Worm (Caenorhabditis elegans): ENCODE data around the gene T25B9.11.

T25B9.11 gene

ce11 chrIV:10727734-10728133 lies 36.6 kb upstream of the T25B9.11 start, which contains the start of gene ZC168.2:
Gene ZC168.2, plus strand, starts transcription at chrIV:10728034.
- no peak for TF ChIP-seq unc-55 (GFP tag; optimal IDR thresholded peaks at IDR 0.05)
- TF ChIP-seq nhr-11 (tag; optimal IDR thresholded peaks at IDR 0.05): no peak
- no peak for TF ChIP-seq unc-39 (tag; optimal IDR thresholded peaks at IDR 0.05)
- no peak for TF ChIP-seq nhr-12 (tag; optimal IDR thresholded peaks at IDR 0.05)

DNA sequence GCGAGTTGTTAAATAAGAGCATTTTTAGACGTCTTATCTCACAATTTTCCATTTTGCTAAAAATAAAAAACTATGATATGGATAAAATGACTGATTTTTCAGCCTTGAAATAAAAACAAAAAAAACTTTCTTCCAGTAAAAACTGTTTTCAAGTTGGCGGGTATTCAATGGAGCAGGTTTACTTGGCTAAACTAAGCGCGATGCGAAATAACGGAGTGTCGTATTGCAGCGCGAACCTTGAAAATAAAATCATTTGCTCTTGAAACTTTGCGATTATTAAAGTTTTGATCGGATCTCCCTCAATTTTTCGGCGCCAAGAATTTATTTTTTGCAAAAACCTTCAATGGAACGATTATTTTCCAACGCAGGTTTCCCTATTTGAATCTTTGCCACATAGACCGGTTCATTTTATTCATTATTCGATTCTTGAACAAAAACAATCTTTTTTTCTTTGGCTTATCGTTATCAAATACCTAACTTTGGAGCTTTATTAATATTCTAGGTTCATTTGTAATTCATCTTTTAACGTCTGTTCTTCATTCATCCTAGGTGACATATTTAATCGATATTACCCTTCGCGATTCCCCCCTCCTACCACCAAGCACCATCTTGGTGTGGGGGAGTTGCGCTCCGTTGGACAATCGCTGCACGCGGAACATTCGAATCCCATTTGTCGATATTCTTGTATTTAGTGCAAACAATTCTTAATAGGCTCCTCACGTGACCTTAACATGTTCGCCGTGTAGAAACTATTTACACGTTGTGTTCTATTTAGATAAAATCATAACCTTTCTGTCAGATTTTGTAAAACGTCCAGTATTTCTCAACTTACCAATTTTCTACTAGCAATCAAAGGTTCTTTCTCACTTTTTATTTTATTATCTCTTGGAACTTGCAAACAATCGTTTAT lies 29.5 kb upstream of the T25B9.11 start, which contains the start of the genes orc-5 and cyb-1:
Gene orc-5 (minus strand): TSS at position 62 of the 910 bp plus-strand sequence.
Gene cyb-1 (plus strand): TSS at position 690 of the 910 bp plus-strand sequence.
- TF ChIP-seq nhr-129 (tag; optimal IDR thresholded peaks at IDR 0.05): peak; percentile 81
- TF ChIP-seq peb-1 (tag; optimal IDR thresholded peaks at IDR 0.05): no peak
- peak; percentile 67 for TF ChIP-seq nhr-25 (tag; optimal IDR thresholded peaks at IDR 0.05)
- no peak for TF ChIP-seq elt-1 (tag; optimal IDR thresholded peaks at IDR 0.05)
- no peak for TF ChIP-seq egl-27 (tag; optimal IDR thresholded peaks at IDR 0.05)
- peak; percentile 88 for TF ChIP-seq crh-2 (tag; optimal IDR thresholded peaks at IDR 0.05)
- TF ChIP-seq ztf-4 (tag; optimal IDR thresholded peaks at IDR 0.05): peak; percentile 42
- peak; percentile 5 for TF ChIP-seq fos-1 (tag; optimal IDR thresholded peaks at IDR 0.05)
- no peak for TF ChIP-seq zag-1 (tag; optimal IDR thresholded peaks at IDR 0.05)
- TF ChIP-seq nhr-11 (tag; optimal IDR thresholded peaks at IDR 0.05): no peak
- TF ChIP-seq nhr-6 (tag; optimal IDR thresholded peaks at IDR 0.05): peak; percentile 72
- TF ChIP-seq lin-39 (tag; optimal IDR thresholded peaks at IDR 0.05): no peak
- peak; percentile 31 for TF ChIP-seq snpc-4 (tag; optimal IDR thresholded peaks at IDR 0.05)
- no peak for TF ChIP-seq skn-1 (tag; optimal IDR thresholded peaks at IDR 0.05)
- peak in 1 of 2 experiments; percentile 19 for TF ChIP-seq mdl-1 (tag; optimal IDR thresholded peaks at IDR 0.05)
- TF ChIP-seq blmp-1 (tag; optimal IDR thresholded peaks at IDR 0.05; ENCODE audit: insufficient read depth): peak; percentile 9
- TF ChIP-seq Y55F3AM.14 (GFP tag; optimal IDR thresholded peaks at IDR 0.05): no peak
- TF ChIP-seq nhr-237 (tag; optimal IDR thresholded peaks at IDR 0.05): no peak
- peak; percentile 33 for TF ChIP-seq nhr-21 (tag; optimal IDR thresholded peaks at IDR 0.05)
- TF ChIP-seq unc-39 (tag; optimal IDR thresholded peaks at IDR 0.05): no peak
- TF ChIP-seq C34F6.9 (tag; optimal IDR thresholded peaks at IDR 0.05): peak; percentile 77
- TF ChIP-seq lsy-2 (tag; optimal IDR thresholded peaks at IDR 0.05): peak in 1 of 2 experiments; percentile 89
- no peak for TF ChIP-seq alr-1 (tag; optimal IDR thresholded peaks at IDR 0.05)
- TF ChIP-seq aly-2 (tag; optimal IDR thresholded peaks at IDR 0.05): no peak
- TF ChIP-seq lin-13 (GFP tag; optimal IDR thresholded peaks at IDR 0.05): no peak
- TF ChIP-seq mab-5 (tag; optimal IDR thresholded peaks at IDR 0.05): peak; percentile 59
- TF ChIP-seq sma-3 (GFP tag; optimal IDR thresholded peaks at IDR 0.05): peak; percentile 42
- TF ChIP-seq unc-62 (GFP tag; optimal IDR thresholded peaks at IDR 0.05): no peak
- peak; percentile 25 for TF ChIP-seq sem-4 (tag; optimal IDR thresholded peaks at IDR 0.05)
- TF ChIP-seq sma-9 (GFP tag; optimal IDR thresholded peaks at IDR 0.05): peak; percentile 78
- TF ChIP-seq sma-9 (tag; optimal IDR thresholded peaks at IDR 0.05): no peak
- no peak for TF ChIP-seq dmd-4 (tag; optimal IDR thresholded peaks at IDR 0.05)
- TF ChIP-seq ama-1 (optimal IDR thresholded peaks at IDR 0.05): no peak
- peak; percentile 93 for TF ChIP-seq unc-55 (GFP tag; optimal IDR thresholded peaks at IDR 0.05)
- no peak for TF ChIP-seq F13H6.1 (tag; optimal IDR thresholded peaks at IDR 0.05)
- TF ChIP-seq lin-11 (tag; optimal IDR thresholded peaks at IDR 0.05): peak; percentile 59
- peak; percentile 98 for TF ChIP-seq gmeb-1 (tag; optimal IDR thresholded peaks at IDR 0.05)
- peak; percentile 14 for TF ChIP-seq ceh-82 (tag; optimal IDR thresholded peaks at IDR 0.05)
- no peak for TF ChIP-seq elt-3 (tag; optimal IDR thresholded peaks at IDR 0.05)
- TF ChIP-seq nhr-77 (tag; optimal IDR thresholded peaks at IDR 0.05): no peak

All from whole organism, L2 larva.